Worm (Caenorhabditis elegans) whole organism, L4/young adult: ENCODE measurements around the gene erh-2.

ENCODE experiments used
- W03F9.2 ChIP-seq: fragments of 150-350 bp; optimal IDR thresholded peaks from 2 replicates; lab custom pipeline; 2014; ENCODE audit warnings: missing biosample characterization, missing genetic modification characterization
- dao-5 ChIP-seq: sonication (generic microtip); optimal IDR thresholded peaks from 2 replicates; lab custom pipeline; 2016; ENCODE audit warnings: missing genotype, missing genetic modification characterization, moderate library complexity, missing compliant biosample characterization
- him-1 ChIP-seq: sonication (generic microtip); optimal IDR thresholded peaks from 2 replicates; lab custom pipeline; 2016; ENCODE audit warnings: missing genotype, missing genetic modification reagents, missing genetic modification characterization, missing compliant biosample characterization

The erh-2 gene

ce11 chrIII:4581495-4581894, 11.5 kb upstream of the erh-2 start, which contains the start of gene F35G12.12:
Gene F35G12.12, plus strand, starts transcription at chrIII:4581795.
- TF ChIP-seq dao-5 (no peak), him-1 (tag; lab: Kevin White, UChicago) (no peak), W03F9.2 (tag; lab: Kevin White, UChicago) (no peak)

DNA sequence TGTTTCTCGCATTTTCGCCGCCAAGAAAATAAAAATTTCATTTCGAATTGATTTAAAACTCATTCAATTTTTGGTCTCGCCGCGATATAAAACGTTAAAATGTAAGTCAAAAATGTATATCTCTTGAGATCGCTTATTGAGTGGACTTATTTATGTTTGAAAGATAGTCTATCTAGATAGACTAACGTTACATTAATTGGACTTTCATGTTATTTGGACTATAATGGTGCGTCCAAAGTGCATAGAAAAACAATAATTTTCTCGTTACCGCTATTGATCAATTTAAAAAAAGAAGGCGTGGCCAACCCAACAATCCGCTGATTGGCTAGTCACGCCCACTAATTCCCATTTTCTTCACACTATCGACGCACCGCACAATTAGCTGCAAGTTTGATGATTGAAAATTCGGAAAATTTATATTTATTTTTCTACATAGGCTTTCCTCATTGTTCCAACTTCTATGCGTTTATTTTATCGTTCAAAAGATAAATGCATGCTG, 8.9 kb upstream of the erh-2 start, which contains the start of gene F35G12.5:
F35G12.5 (plus strand) TSS at position 51 of the 499 bp plus-strand sequence.
- TF ChIP-seq dao-5 (no peak), W03F9.2 (tag; lab: Kevin White, UChicago) (no peak), him-1 (tag; lab: Kevin White, UChicago) (no peak)

- TF ChIP-seq him-1 (tag; lab: Kevin White, UChicago) (no peak), W03F9.2 (tag; lab: Kevin White, UChicago) (no peak), dao-5 (no peak)
Observed at ce11 chrIII:4587177-4587576, 5.9 kb upstream of the erh-2 start, which contains the start of the genes F35G12.7 and smc-4. Gene F35G12.7, minus strand, starts transcription at chrIII:4587330. Gene smc-4, plus strand, starts transcription at chrIII:4587501.

DNA sequence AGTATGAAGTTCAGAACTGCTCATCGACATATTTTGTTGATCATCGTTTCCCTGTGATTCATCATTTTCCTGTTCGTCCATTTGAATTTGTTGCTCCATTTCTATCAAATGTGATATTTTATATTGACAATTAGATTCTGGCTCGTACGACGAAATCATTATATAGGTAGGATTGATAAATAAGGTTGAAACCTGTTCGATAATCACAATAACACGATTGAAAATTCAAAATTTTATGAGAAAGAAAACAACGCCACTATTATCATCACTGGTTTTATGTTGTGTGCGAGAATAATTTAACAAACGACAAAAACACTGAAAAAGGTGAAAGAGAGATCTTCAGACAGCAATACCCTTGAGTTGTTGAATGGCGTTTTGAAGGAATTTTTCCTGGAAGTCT, 1.3 kb downstream of the erh-2 start, which contains the start of gene apc-11:
apc-11 (minus strand) TSS at position 101 of the 400 bp plus-strand sequence.
- no peak for TF ChIP-seq dao-5

DNA sequence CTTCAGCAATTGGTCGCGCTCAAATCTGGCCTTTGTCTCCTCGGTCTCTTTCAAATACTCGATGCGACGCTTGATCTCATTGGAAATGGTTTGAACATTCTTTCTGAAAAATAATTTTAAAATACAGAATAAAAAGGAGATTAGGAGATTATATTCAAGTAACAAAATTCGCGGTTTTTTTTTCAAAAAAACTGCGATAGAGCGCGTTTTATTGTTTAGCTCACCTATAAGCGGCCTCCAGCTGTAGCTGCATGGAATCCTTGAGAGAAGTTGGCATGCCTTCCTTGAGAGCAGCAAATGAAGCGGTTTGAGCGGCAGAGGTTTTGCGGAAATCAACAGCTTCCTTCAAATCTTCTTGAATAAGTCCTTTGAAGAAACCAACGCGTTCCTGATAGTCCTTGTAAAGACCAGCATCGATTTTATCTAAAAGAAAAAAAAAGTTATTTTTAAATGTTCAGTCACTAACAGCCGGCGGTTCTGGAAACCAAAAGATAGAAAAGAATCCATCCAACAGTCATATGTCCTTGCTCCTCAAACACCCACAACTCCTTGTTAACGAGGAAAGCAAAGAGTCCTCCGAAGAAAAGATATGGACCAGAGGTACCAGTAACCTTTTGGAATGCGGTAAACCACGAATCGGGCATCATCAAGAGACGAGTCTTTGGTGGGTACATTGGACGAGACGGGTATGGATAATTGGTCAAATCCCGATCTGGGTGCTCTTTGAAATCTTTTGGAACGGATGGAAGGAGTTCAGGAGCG, 1.9 kb downstream of the erh-2 start:
- TF ChIP-seq dao-5 = no peak
- no peak for TF ChIP-seq him-1 (tag; lab: Kevin White, UChicago)
- no peak for TF ChIP-seq W03F9.2 (tag; lab: Kevin White, UChicago)

DNA sequence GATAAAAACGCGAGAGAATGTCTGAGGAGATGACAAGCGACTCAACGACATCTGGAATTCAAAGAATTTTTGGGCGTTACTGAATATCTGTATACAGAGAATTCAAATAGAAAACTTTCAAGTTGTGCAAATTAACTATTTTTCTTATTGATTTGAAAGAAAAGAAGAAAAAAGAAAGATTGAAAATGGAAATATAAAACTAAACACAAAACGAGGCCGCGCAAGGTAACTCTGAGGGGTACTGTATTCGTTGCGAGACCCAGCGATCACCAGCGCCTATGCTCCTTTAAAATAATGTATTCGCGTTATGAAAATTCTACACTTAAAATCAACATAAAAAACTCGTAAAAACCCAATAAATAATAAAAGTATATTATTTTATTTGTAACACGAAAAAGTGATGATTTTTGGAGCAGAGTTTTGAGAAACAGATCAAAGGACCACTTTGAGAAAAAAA, 2.8 kb downstream of the erh-2 start, which contains the start of gene asb-1:
asb-1 (minus strand) TSS at position 51 of the 457 bp plus-strand sequence.
- TF ChIP-seq him-1 (tag; lab: Kevin White, UChicago) (no peak), dao-5 (no peak), W03F9.2 (tag; lab: Kevin White, UChicago) (no peak)

- TF ChIP-seq W03F9.2 (tag; lab: Kevin White, UChicago) (no peak), him-1 (tag; lab: Kevin White, UChicago) (no peak), dao-5 (no peak)
Observed at ce11 chrIII:4600139-4600762, 7.2 kb downstream of the erh-2 start, which contains the start of gene mab-21. Gene mab-21, plus strand, starts transcription at chrIII:4600753.

DNA sequence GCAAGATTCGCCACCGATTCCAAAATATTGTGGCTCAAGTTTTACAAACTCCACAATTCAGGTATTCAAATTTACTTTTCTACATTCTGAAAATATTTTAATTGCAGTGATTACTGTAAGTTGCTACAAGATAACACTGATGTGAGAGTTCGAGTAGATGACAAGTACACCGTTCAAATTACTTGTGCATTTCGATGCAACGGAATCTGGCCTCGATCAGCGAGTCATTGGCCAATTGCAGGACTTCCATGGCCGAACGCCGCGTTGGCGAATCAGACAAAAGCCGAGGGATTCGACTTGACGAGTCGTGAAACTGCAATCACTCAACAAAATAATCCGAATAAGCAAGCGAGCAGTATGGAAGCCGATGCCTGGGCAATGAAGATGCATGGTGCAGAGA, 8.3 kb downstream of the erh-2 start:
- TF ChIP-seq him-1 (tag; lab: Kevin White, UChicago) (no peak), dao-5 (no peak), W03F9.2 (tag; lab: Kevin White, UChicago) (no peak)

- no peak for TF ChIP-seq dao-5
- TF ChIP-seq him-1 (tag; lab: Kevin White, UChicago) = no peak
- TF ChIP-seq W03F9.2 (tag; lab: Kevin White, UChicago) = no peak
Observed at ce11 chrIII:4603837-4604236, 10.8 kb downstream of the erh-2 start.

DNA sequence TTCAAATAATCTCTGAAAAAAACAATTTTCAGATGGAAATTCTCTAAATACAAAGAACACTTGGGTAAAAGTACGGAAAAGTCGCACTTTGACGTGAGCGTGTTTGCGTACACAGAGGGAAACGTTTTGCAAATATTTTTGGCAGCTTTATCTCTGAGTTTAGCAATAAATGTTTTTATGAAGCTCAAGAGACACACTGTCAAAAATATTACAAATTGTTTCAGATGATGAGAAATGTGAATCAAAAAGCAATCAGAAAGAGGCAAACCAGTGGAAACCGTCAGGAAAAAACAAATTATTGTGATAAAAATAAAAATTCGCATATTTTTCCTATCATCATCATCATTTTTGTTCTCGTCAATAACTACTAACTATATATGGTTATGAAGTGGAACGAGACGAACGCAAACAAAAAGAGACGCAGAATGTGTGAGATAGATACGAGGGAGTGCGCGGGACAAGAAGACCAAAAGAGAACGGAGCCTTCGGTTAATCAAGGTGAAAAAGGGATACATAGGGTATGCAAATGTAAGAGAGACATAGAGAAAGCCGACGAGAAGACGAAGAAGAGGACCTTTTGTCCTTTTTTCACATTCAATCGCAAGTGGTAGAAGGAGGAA, 19.4 kb downstream of the erh-2 start, which contains the start of gene sel-2:
sel-2 (minus strand) TSS at position 51 of the 620 bp plus-strand sequence.
- no peak for TF ChIP-seq him-1 (tag; lab: Kevin White, UChicago)

DNA sequence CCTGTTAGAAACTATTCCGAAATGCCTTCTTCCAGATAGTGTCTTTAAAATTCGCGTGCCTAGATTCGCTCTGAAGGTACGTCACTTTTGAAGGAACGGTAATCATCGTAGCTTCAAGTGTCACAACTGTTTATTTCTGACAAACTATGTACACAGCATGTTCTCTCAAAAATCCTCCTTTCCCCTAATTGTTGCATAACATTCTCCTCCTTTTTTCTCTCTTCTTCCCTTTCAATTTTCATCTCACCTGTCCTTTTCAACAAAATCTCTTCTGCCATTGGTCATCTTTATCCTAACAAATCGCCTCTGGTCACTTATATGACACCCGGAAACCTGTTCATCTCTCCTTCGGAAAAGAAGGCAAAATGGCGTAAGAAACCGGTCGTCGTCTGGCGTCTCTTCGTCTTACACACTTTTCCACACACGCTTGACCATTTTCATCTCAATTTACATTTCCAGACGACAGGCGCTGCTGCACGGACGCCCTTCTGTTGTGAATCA, 23.1 kb downstream of the erh-2 start, which contains the start of gene lips-3:
lips-3 (plus strand) TSS at position 458 of the 501 bp plus-strand sequence.
- no peak for TF ChIP-seq him-1 (tag; lab: Kevin White, UChicago)
- TF ChIP-seq W03F9.2 (tag; lab: Kevin White, UChicago) = no peak
- TF ChIP-seq dao-5 = no peak

DNA sequence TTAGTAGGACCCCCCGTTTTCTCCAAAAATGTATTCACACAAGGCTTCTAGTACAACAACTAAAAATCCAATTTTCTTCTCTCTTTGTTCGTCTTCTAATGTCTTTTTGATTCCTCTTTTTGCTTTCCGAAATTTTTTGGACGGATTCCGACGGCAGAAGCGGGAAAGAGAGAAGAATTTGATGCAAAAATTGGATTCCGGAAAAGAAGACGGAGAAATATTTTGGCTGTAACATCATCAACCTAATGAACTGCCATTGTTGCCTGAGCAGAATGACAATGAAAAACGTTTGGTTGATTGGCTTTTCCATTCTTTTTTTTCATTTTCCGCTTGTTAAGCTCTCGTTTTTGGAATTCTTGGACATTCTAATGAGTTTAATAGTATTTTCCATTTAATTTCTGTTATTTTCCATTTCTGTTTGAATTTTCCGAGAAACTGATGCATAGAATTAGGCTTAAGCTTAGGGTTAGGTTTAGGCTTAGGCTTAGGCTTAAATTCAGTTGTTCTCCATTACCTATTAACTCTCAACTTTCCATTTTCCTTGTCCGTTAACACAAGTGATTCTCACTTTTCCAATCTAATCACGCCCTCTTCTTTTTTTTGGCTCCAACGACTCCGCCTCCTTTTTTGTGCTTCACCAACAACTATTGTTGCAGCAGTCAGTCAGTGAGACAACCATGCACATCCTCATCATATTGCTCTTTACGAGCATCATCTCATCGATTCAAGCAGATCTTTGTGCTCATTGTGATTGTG, 29.5 kb downstream of the erh-2 start, which contains the start of gene lron-5:
lron-5 (plus strand) TSS at position 655 of the 756 bp plus-strand sequence.
- TF ChIP-seq him-1 (tag; lab: Kevin White, UChicago) (no peak), dao-5 (no peak), W03F9.2 (tag; lab: Kevin White, UChicago) (no peak)
